Fruit fly (Drosophila melanogaster): ENCODE data around the gene Nfs1.

The Nfs1 gene

dm6 chr2L:12044613-12045350 lies 45.3 kb downstream of the Nfs1 start, which contains the start of gene CG6785:
CG6785 (minus strand) TSS chr2L:12045200.
- TF ChIP-seq CG10366 (GFP tag; IDR thresholded peaks at IDR 0.05), result 0 out of 2 replicates have a peak, but pooled peaks have one; percentile 14
- TF ChIP-seq Dip3 (GFP tag; optimal IDR thresholded peaks at IDR 0.05), result peak; percentile 61
- peak; percentile 83 for TF ChIP-seq crc (GFP tag; optimal IDR thresholded peaks at IDR 0.05)
- TF ChIP-seq Xbp1 (GFP tag; optimal IDR thresholded peaks at IDR 0.05), result peak; percentile 51
- TF ChIP-seq CG11723 (GFP tag; optimal IDR thresholded peaks at IDR 0.05), result peak; percentile 83
- peak; percentile 56 for TF ChIP-seq tin (GFP tag; optimal IDR thresholded peaks at IDR 0.05)
- no peak for TF ChIP-seq sna (GFP tag; IDR thresholded peaks at IDR 0.05; ENCODE audit: partially characterized antibody)
- TF ChIP-seq CG9817 (tag; optimal IDR thresholded peaks at IDR 0.05), result peak; percentile 56
- peak; percentile 89 for TF ChIP-seq CG12299 (tag; optimal IDR thresholded peaks at IDR 0.05)
- peak; percentile 81 for TF ChIP-seq CG12769 (tag; optimal IDR thresholded peaks at IDR 0.05)
- TF ChIP-seq H15 (GFP tag; IDR thresholded peaks at IDR 0.05), result no peak
- 0 out of 2 replicates have a peak, but pooled peaks have one; percentile 19 for TF ChIP-seq CG16779 (GFP tag; IDR thresholded peaks at IDR 0.05)
- no peak for TF ChIP-seq GATAe (GFP tag; conservative IDR thresholded peaks at IDR 0.05)
- peak in 1 of 2 experiments; percentile 50 for TF ChIP-seq crp (GFP tag; optimal IDR thresholded peaks at IDR 0.05)
- peak; percentile 48 for TF ChIP-seq CG10274 (GFP tag; optimal IDR thresholded peaks at IDR 0.05)
- peak; percentile 64 for TF ChIP-seq CG4282 (GFP tag; optimal IDR thresholded peaks at IDR 0.05)
- TF ChIP-seq CG3065 (GFP tag; optimal IDR thresholded peaks at IDR 0.05), result peak; percentile 50
- no peak for TF ChIP-seq ftz-f1 (GFP tag; optimal IDR thresholded peaks at IDR 0.05)
- no peak for TF ChIP-seq peb (GFP tag; IDR thresholded peaks at IDR 0.05)
- TF ChIP-seq tap (tag; optimal IDR thresholded peaks at IDR 0.05), result peak; percentile 76
- peak; percentile 90 for TF ChIP-seq Camta (GFP tag; optimal IDR thresholded peaks at IDR 0.05)
- TF ChIP-seq Dll (GFP tag; IDR thresholded peaks at IDR 0.05; ENCODE audit: partially characterized antibody), result no peak
- TF ChIP-seq CG11093 (GFP tag; IDR thresholded peaks at IDR 0.05), result no peak
- TF ChIP-seq rib (GFP tag; IDR thresholded peaks at IDR 0.05), result no peak; the same call in 1 of the 2 replicates
- TF ChIP-seq hbn (GFP tag; IDR thresholded peaks at IDR 0.05; ENCODE audit: partially characterized antibody), result no peak
- peak; percentile 86 for TF ChIP-seq trh (GFP tag; optimal IDR thresholded peaks at IDR 0.05)
- TF ChIP-seq CG12071 (GFP tag; optimal IDR thresholded peaks at IDR 0.05), result peak; percentile 95
- TF ChIP-seq D (optimal IDR thresholded peaks at IDR 0.05), result no peak
- TF ChIP-seq D (GFP tag; optimal IDR thresholded peaks at IDR 0.05), result peak; percentile 83
- TF ChIP-seq Hey (tag; optimal IDR thresholded peaks at IDR 0.05), result peak; percentile 86
- peak; percentile 9 for TF ChIP-seq zen (tag; optimal IDR thresholded peaks at IDR 0.05)
- TF ChIP-seq CG4328 (GFP tag; optimal IDR thresholded peaks at IDR 0.05), result peak; percentile 80
- peak; percentile 77 for TF ChIP-seq nom (GFP tag; optimal IDR thresholded peaks at IDR 0.05)
- peak; percentile 78 for TF ChIP-seq CG9727 (GFP tag; optimal IDR thresholded peaks at IDR 0.05)
- TF ChIP-seq HmgD (GFP tag; optimal IDR thresholded peaks at IDR 0.05), result peak; percentile 18
- TF ChIP-seq MBD-R2 (GFP tag; IDR thresholded peaks at IDR 0.05), result peak; percentile 7; the same call in 1 of the 2 replicates
- no peak for TF ChIP-seq Oaz (GFP tag; IDR thresholded peaks at IDR 0.05)
- peak; percentile 65 for TF ChIP-seq Ets97D (GFP tag; optimal IDR thresholded peaks at IDR 0.05)
- TF ChIP-seq D19B (GFP tag; optimal IDR thresholded peaks at IDR 0.05), result peak; percentile 22
- TF ChIP-seq CG6683 (GFP tag; optimal IDR thresholded peaks at IDR 0.05), result peak; percentile 62
- peak; percentile 51 for TF ChIP-seq CG15696 (tag; optimal IDR thresholded peaks at IDR 0.05)
- TF ChIP-seq ash1 (GFP tag; optimal IDR thresholded peaks at IDR 0.05), result peak; percentile 78
- TF ChIP-seq CG9876 (GFP tag; optimal IDR thresholded peaks at IDR 0.05), result peak; percentile 63
- no peak for TF ChIP-seq CG16813 (GFP tag; IDR thresholded peaks at IDR 0.05; ENCODE audit: partially characterized antibody)
- TF ChIP-seq bab2 (GFP tag; optimal IDR thresholded peaks at IDR 0.05), result peak; percentile 92
- TF ChIP-seq CG12236 (GFP tag; optimal IDR thresholded peaks at IDR 0.05), result peak; percentile 94
- TF ChIP-seq vvl (GFP tag; IDR thresholded peaks at IDR 0.05), result peak; percentile 77
- peak; percentile 79 for TF ChIP-seq ewg (GFP tag; optimal IDR thresholded peaks at IDR 0.05)
- TF ChIP-seq sisA (GFP tag; IDR thresholded peaks at IDR 0.05), result no peak

Data from whole organism, embryonic.